Worm (Caenorhabditis elegans) whole organism, early embryonic: Measurements from ENCODE around the gene T24A6.17.

Experiments
- B0310.2 ChIP-seq: sonication (generic microtip); optimal IDR thresholded peaks from 2 replicates; lab custom pipeline; 2016; ENCODE audit warnings: mild to moderate bottlenecking, missing genetic modification characterization, missing compliant biosample characterization
- F13C5.2 ChIP-seq: sonication (generic microtip); optimal IDR thresholded peaks from 2 replicates; lab custom pipeline; 2017; ENCODE audit warnings: mild to moderate bottlenecking, missing genetic modification characterization, inconsistent platforms, missing compliant biosample characterization
- aly-1 ChIP-seq: sonication (generic microtip); optimal IDR thresholded peaks from 2 replicates; lab custom pipeline; 2016; ENCODE audit warnings: missing genetic modification characterization, missing compliant biosample characterization
- ama-1 ChIP-seq: fragments of 150-350 bp; optimal IDR thresholded peaks from 2 replicates; lab custom pipeline; 2014
- ceh-13 ChIP-seq: fragments of 200-800 bp; sonication (Bioruptor generic); optimal IDR thresholded peaks from 2 replicates; lab custom pipeline; 2018; ENCODE audit warnings: mild to moderate bottlenecking, missing genetic modification characterization, missing compliant biosample characterization
- ceh-36 ChIP-seq: sonication (generic microtip); optimal IDR thresholded peaks from 2 replicates; lab custom pipeline; 2016; ENCODE audit warnings: missing genetic modification characterization, inconsistent platforms, missing compliant biosample characterization
- ets-7 ChIP-seq: sonication (generic microtip); optimal IDR thresholded peaks from 2 replicates; lab custom pipeline; 2016; ENCODE audit warnings: missing genotype, missing genetic modification characterization, missing compliant biosample characterization
- flt-1 ChIP-seq: fragments of 200-800 bp; sonication (Bioruptor generic); IDR thresholded peaks from 2 replicates; pipeline ENCODE4 v1.3.6; 2022; ENCODE audit warnings: missing genetic modification characterization, missing compliant biosample characterization
- hmbx-1 ChIP-seq: sonication (generic microtip); optimal IDR thresholded peaks from 2 replicates; lab custom pipeline; 2016; ENCODE audit warnings: mild to moderate bottlenecking, missing genetic modification characterization, missing compliant biosample characterization
- hmg-4 ChIP-seq: fragments of 200-800 bp; sonication (Bioruptor generic); optimal IDR thresholded peaks from 2 replicates; lab custom pipeline; 2018; ENCODE audit warnings: mild to moderate bottlenecking, missing genetic modification characterization, missing compliant biosample characterization
- hnd-1 ChIP-seq: sonication (generic microtip); optimal IDR thresholded peaks from 2 replicates; lab custom pipeline; 2016; ENCODE audit warnings: missing genetic modification characterization, missing compliant biosample characterization
- pes-1 ChIP-seq: fragments of 200-800 bp; sonication (Bioruptor generic); IDR thresholded peaks from 2 replicates; pipeline ENCODE4 v1.3.6; 2022; ENCODE audit warnings: missing genetic modification reagents, missing genetic modification characterization, missing compliant biosample characterization
- scrt-1 ChIP-seq: fragments of 200-800 bp; sonication (Bioruptor generic); IDR thresholded peaks from 2 replicates; pipeline ENCODE4 v1.3.6; 2022; ENCODE audit warnings: missing genetic modification characterization, missing compliant biosample characterization
- sea-1 ChIP-seq: fragments of 200-800 bp; sonication (Bioruptor generic); conservative IDR thresholded peaks from 2 replicates; pipeline ENCODE4 v1.3.6; 2022; ENCODE audit warnings: missing genetic modification characterization, missing compliant biosample characterization
- tbx-11 ChIP-seq: fragments of 200-800 bp; sonication (Bioruptor generic); IDR thresholded peaks from 2 replicates; pipeline ENCODE4 v1.3.6; 2022; ENCODE audit warnings: missing genetic modification characterization, missing compliant biosample characterization
- tbx-37 ChIP-seq: fragments of 200-800 bp; sonication (Bioruptor generic); conservative IDR thresholded peaks from 2 replicates; pipeline ENCODE4 v1.3.6; 2022; ENCODE audit warnings: missing genetic modification reagents, missing genetic modification characterization, missing compliant biosample characterization
- tra-4 ChIP-seq: sonication (generic microtip); optimal IDR thresholded peaks from 2 replicates; lab custom pipeline; 2017; ENCODE audit warnings: missing genetic modification characterization, missing compliant biosample characterization

T24A6.17 gene

ce11 chrV:3552740-3553469 is 11.3 kb downstream of the T24A6.17 start, which contains the start of gene T24A6.20:
T24A6.20 (plus strand) TSS chrV:3553134.
- TF ChIP-seq F13C5.2 (no peak), B0310.2 (tag; lab: Kevin White, UChicago) (no peak), hmbx-1 (no peak)

ce11 chrV:3551765-3552164 is 12.5 kb downstream of the T24A6.17 start, which contains the start of gene grl-28:
grl-28 (minus strand) TSS chrV:3551865.
- TF ChIP-seq pes-1 (GFP tag; lab: Robert Waterston, UW) (no peak), scrt-1 (GFP tag; lab: Robert Waterston, UW) (no peak), hmg-4 (GFP tag; lab: Kevin White, UChicago) (no peak), tra-4 (no peak), aly-1 (tag; lab: Kevin White, UChicago) (no peak), flt-1 (GFP tag; lab: Robert Waterston, UW) (no peak), F13C5.2 (no peak), ceh-13 (GFP tag; lab: Kevin White, UChicago) (no peak), ets-7 (tag; lab: Kevin White, UChicago) (no peak), ceh-36 (tag; lab: Kevin White, UChicago) (no peak), hnd-1 (no peak), ama-1 (lab: Kevin White, UChicago) (no peak), tbx-11 (GFP tag; lab: Robert Waterston, UW) (no peak), B0310.2 (tag; lab: Kevin White, UChicago) (no peak), sea-1 (GFP tag; lab: Robert Waterston, UW) (no peak), hmbx-1 (no peak)

DNA sequence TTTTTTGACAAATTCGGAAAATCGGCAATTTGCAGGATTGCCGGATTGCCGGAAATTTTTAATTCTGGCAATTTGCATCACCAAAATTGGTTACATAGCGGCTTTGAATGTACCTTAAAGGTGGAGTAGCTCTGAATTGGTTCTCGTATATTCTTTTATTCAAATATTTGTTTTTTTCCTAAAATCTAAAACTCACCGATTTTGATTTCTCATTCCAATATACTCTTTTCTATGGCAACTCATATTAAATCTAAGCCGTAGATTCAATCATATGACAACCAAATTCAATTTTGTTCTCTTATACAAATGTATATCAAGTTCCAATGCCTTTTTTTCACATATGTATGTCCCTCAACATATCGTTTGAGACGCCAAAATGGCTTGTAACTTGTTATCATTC is 14.7 kb downstream of the T24A6.17 start, which contains the start of gene sri-21:
Gene sri-21, plus strand, starts transcription at position 301 of the 400 bp plus-strand sequence.
- no peak for TF ChIP-seq hmg-4 (GFP tag; lab: Kevin White, UChicago)
- no peak for TF ChIP-seq ceh-13 (GFP tag; lab: Kevin White, UChicago)
- TF ChIP-seq hmbx-1: no peak
- no peak for TF ChIP-seq ets-7 (tag; lab: Kevin White, UChicago)
- TF ChIP-seq pes-1 (GFP tag; lab: Robert Waterston, UW): no peak
- no peak for TF ChIP-seq tbx-37 (GFP tag; lab: Robert Waterston, UW)
- TF ChIP-seq F13C5.2: no peak

DNA sequence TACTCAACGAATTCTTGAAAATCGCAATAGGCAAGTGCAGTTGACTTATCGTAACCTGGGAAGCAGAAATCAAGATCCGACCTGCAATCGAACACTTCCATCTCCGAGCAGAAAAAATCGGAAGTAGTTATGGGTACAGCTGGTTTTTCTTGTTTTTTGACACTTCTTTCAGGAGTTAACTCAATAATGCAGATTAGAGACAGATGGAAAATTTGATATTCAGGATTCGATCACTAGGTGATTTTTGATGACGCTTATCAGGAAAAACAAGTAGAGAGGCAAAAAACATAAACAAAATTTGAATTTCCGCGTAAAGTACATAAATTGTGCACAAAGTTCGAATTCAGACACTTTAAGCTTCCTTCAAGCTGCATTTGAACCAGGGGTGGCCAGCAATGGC is 15.4 kb downstream of the T24A6.17 start, which contains the start of gene srw-130:
Gene srw-130, minus strand, starts transcription at position 101 of the 400 bp plus-strand sequence.
- no peak for TF ChIP-seq flt-1 (GFP tag; lab: Robert Waterston, UW)
- no peak for TF ChIP-seq aly-1 (tag; lab: Kevin White, UChicago)
- no peak for TF ChIP-seq sea-1 (GFP tag; lab: Robert Waterston, UW)
- no peak for TF ChIP-seq hmg-4 (GFP tag; lab: Kevin White, UChicago)
- no peak for TF ChIP-seq tbx-37 (GFP tag; lab: Robert Waterston, UW)
- TF ChIP-seq tra-4: no peak
- TF ChIP-seq F13C5.2: no peak
- TF ChIP-seq tbx-11 (GFP tag; lab: Robert Waterston, UW): no peak
- no peak for TF ChIP-seq B0310.2 (tag; lab: Kevin White, UChicago)
- no peak for TF ChIP-seq pes-1 (GFP tag; lab: Robert Waterston, UW)
- no peak for TF ChIP-seq ceh-36 (tag; lab: Kevin White, UChicago)
- no peak for TF ChIP-seq hnd-1
- no peak for TF ChIP-seq scrt-1 (GFP tag; lab: Robert Waterston, UW)
- no peak for TF ChIP-seq ets-7 (tag; lab: Kevin White, UChicago)
- TF ChIP-seq ceh-13 (GFP tag; lab: Kevin White, UChicago): no peak
- TF ChIP-seq hmbx-1: no peak
- TF ChIP-seq ama-1 (lab: Kevin White, UChicago): no peak

DNA sequence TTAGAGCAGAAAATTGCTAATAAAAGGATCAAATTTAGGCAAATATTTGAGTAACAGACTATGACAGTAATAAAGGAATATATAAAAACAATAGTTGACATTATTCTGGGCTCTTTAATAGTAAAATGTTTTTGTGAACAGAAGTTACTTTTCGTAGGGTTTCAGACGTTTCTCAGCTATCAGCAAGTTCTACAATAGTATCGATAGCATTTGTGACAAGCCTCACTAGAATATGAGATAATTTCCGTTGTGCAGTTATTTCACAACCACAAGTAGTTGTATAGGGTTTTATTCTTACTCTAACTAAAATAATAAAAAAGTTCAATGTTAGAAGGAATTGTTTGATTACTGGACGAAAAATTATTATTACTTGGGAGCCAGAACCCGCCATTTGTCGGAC is 17.7 kb downstream of the T24A6.17 start, which contains the start of gene srbc-68:
Gene srbc-68, minus strand, starts transcription at position 101 of the 400 bp plus-strand sequence.
- TF ChIP-seq tbx-11 (GFP tag; lab: Robert Waterston, UW): no peak
- no peak for TF ChIP-seq ceh-13 (GFP tag; lab: Kevin White, UChicago)
- no peak for TF ChIP-seq pes-1 (GFP tag; lab: Robert Waterston, UW)
- no peak for TF ChIP-seq scrt-1 (GFP tag; lab: Robert Waterston, UW)
- no peak for TF ChIP-seq hmbx-1

- TF ChIP-seq ama-1 (lab: Kevin White, UChicago) (no peak), scrt-1 (GFP tag; lab: Robert Waterston, UW) (no peak), tbx-11 (GFP tag; lab: Robert Waterston, UW) (no peak), pes-1 (GFP tag; lab: Robert Waterston, UW) (no peak), B0310.2 (tag; lab: Kevin White, UChicago) (no peak), tbx-37 (GFP tag; lab: Robert Waterston, UW) (no peak), tra-4 (no peak), flt-1 (GFP tag; lab: Robert Waterston, UW) (no peak), aly-1 (tag; lab: Kevin White, UChicago) (no peak), sea-1 (GFP tag; lab: Robert Waterston, UW) (no peak), hnd-1 (no peak), ceh-13 (GFP tag; lab: Kevin White, UChicago) (no peak), ceh-36 (tag; lab: Kevin White, UChicago) (no peak), ets-7 (tag; lab: Kevin White, UChicago) (no peak), F13C5.2 (no peak), hmbx-1 (no peak), hmg-4 (GFP tag; lab: Kevin White, UChicago) (no peak)
Measured at ce11 chrV:3543344-3543743, 20.9 kb downstream of the T24A6.17 start, which contains the start of gene nhr-222. nhr-222 (minus strand) TSS chrV:3543444.

DNA sequence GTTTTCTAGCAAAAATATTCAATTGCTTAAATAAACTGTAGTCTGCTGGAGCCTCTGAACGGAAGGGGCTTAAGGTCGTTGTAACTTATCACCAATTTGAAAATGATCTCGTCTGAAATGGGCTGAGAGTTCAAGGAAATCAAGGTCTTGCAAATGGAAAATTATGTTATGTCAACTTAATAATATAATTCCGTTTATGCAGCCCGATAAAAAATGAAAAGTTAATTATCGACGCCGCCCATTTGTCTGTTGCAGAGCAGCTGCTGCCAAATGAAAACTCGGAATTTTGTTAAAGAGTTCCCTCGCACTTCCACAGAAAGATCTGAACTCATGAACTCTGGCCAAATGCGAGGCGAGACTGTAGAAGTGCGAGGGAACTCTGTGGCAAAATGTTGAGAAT is 23.1 kb downstream of the T24A6.17 start, which contains the start of gene srbc-67:
Gene srbc-67, minus strand, starts transcription at position 101 of the 400 bp plus-strand sequence.
- TF ChIP-seq sea-1 (GFP tag; lab: Robert Waterston, UW): no peak
- no peak for TF ChIP-seq hnd-1
- no peak for TF ChIP-seq pes-1 (GFP tag; lab: Robert Waterston, UW)
- no peak for TF ChIP-seq ceh-36 (tag; lab: Kevin White, UChicago)
- TF ChIP-seq tbx-37 (GFP tag; lab: Robert Waterston, UW): no peak
- no peak for TF ChIP-seq hmg-4 (GFP tag; lab: Kevin White, UChicago)
- no peak for TF ChIP-seq aly-1 (tag; lab: Kevin White, UChicago)
- no peak for TF ChIP-seq ama-1 (lab: Kevin White, UChicago)
- no peak for TF ChIP-seq B0310.2 (tag; lab: Kevin White, UChicago)
- TF ChIP-seq flt-1 (GFP tag; lab: Robert Waterston, UW): no peak
- no peak for TF ChIP-seq ets-7 (tag; lab: Kevin White, UChicago)
- no peak for TF ChIP-seq scrt-1 (GFP tag; lab: Robert Waterston, UW)
- TF ChIP-seq tbx-11 (GFP tag; lab: Robert Waterston, UW): no peak
- TF ChIP-seq hmbx-1: no peak
- no peak for TF ChIP-seq F13C5.2
- no peak for TF ChIP-seq tra-4
- TF ChIP-seq ceh-13 (GFP tag; lab: Kevin White, UChicago): no peak
